Fruit fly (Drosophila melanogaster): ENCODE data around the gene MED6.

The MED6 gene

DNA sequence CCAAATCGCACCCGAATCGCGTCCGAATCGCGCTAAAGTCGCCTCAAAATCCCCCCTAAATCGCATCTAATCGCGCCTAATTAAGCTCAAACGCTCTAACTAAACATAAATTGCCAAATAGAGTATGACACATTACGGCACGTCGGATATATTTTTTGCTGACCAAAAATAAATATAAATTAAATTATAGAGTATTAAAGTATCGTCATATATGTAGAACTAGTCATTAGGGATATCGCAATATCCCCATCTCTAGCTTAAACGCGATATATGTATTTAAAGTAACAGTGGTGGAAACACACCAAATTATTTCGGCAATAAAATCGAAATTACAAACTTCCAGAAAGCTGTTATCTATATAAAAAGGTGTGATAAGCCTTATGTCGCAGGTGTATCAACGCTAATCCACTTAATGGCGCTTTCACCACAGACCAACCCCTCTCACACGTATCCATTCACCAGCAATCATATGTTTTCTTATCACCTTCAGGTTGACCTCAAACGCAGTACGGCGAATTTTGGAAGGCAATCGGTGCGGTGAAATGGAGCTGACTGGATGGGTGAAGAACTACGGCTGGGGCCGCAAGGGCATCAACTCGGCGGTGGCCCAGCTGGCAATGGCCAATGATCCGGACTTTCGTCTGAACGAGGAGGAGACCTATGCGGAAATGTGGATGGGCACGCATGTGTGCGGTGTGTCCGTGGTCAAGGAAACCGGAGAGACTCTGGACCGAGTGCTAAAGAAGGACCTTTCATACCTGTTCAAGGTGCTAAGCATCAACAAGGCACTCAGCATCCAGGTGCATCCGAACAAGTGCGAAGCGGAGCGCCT, 9.2 kb downstream of the MED6 start, which contains the start of gene Mpi (continued):
- TF ChIP-seq CG8924 (tag; optimal IDR thresholded peaks at IDR 0.05) (no peak), mirr (GFP tag; optimal IDR thresholded peaks at IDR 0.05) (no peak), her (GFP tag; optimal IDR thresholded peaks at IDR 0.05) (no peak), CG3281 (GFP tag; optimal IDR thresholded peaks at IDR 0.05) (peak; percentile 33), exex (tag; optimal IDR thresholded peaks at IDR 0.05) (no peak), eve (GFP tag; optimal IDR thresholded peaks at IDR 0.05) (no peak), jigr1 (GFP tag; IDR thresholded peaks at IDR 0.05) (no peak), ase (GFP tag; IDR thresholded peaks at IDR 0.05) (no peak), CG2678 (tag; optimal IDR thresholded peaks at IDR 0.05) (no peak), CG33213 (GFP tag; optimal IDR thresholded peaks at IDR 0.05) (no peak), Lim3 (GFP tag; IDR thresholded peaks at IDR 0.05) (no peak), CG17186 (GFP tag; optimal IDR thresholded peaks at IDR 0.05) (no peak), CG3163 (GFP tag; optimal IDR thresholded peaks at IDR 0.05) (no peak), CG16815 (GFP tag; optimal IDR thresholded peaks at IDR 0.05) (no peak), C15 (GFP tag; IDR thresholded peaks at IDR 0.05) (no peak), unpg (GFP tag; optimal IDR thresholded peaks at IDR 0.05) (no peak), CG3838 (GFP tag; optimal IDR thresholded peaks at IDR 0.05) (no peak), dmrt11E (tag; optimal IDR thresholded peaks at IDR 0.05) (peak; percentile 49), CG15073 (GFP tag; optimal IDR thresholded peaks at IDR 0.05) (no peak), CG8478 (optimal IDR thresholded peaks at IDR 0.05) (no peak), CG10366 (GFP tag; IDR thresholded peaks at IDR 0.05) (peak; percentile 13; the same call in 1 of the 2 replicates), CG17385 (GFP tag; optimal IDR thresholded peaks at IDR 0.05) (peak; percentile 40), CG10979 (tag; optimal IDR thresholded peaks at IDR 0.05) (peak; percentile 44), CG12744 (GFP tag; optimal IDR thresholded peaks at IDR 0.05) (no peak), CG17802 (tag; optimal IDR thresholded peaks at IDR 0.05) (peak; percentile 18), pum (GFP tag; optimal IDR thresholded peaks at IDR 0.05) (no peak), CG11695 (GFP tag; IDR thresholded peaks at IDR 0.05) (no peak), ap (GFP tag; IDR thresholded peaks at IDR 0.05) (no peak), zfh1 (GFP tag; IDR thresholded peaks at IDR 0.05) (peak; percentile 43; the same call in 1 of the 3 replicates), CG5245 (GFP tag; optimal IDR thresholded peaks at IDR 0.05) (no peak), Dref (GFP tag; IDR thresholded peaks at IDR 0.05) (peak; percentile 62), Hr78 (GFP tag; optimal IDR thresholded peaks at IDR 0.05) (peak in 1 of 2 experiments; percentile 84), salm (tag; optimal IDR thresholded peaks at IDR 0.05) (peak; percentile 41), CG6813 (GFP tag; optimal IDR thresholded peaks at IDR 0.05) (no peak), CG6254 (GFP tag; optimal IDR thresholded peaks at IDR 0.05) (no peak), CG13296 (GFP tag; optimal IDR thresholded peaks at IDR 0.05) (peak; percentile 29), sisA (GFP tag; IDR thresholded peaks at IDR 0.05) (no peak), Doc2 (GFP tag; IDR thresholded peaks at IDR 0.05) (no peak), lola (GFP tag; optimal IDR thresholded peaks at IDR 0.05) (peak in 1 of 3 experiments; percentile 44), nom (GFP tag; optimal IDR thresholded peaks at IDR 0.05) (no peak), NC2β (GFP tag; optimal IDR thresholded peaks at IDR 0.05) (no peak), Doc3 (GFP tag; IDR thresholded peaks at IDR 0.05; ENCODE audit: partially characterized antibody) (peak; percentile 53; the same call in 2 of the 3 replicates), ro (GFP tag; IDR thresholded peaks at IDR 0.05) (no peak), gcm2 (GFP tag; optimal IDR thresholded peaks at IDR 0.05) (no peak), CG10147 (GFP tag; optimal IDR thresholded peaks at IDR 0.05) (no peak), sd (tag; optimal IDR thresholded peaks at IDR 0.05) (no peak), CG1832 (GFP tag; optimal IDR thresholded peaks at IDR 0.05) (no peak), D19B (GFP tag; optimal IDR thresholded peaks at IDR 0.05) (no peak), HLH3B (GFP tag; IDR thresholded peaks at IDR 0.05) (no peak)
